Worm (Caenorhabditis elegans) whole organism, young adult: ENCODE data around the gene oig-8.
"Not testable (repeated sequence)": the region's sequence is repeated elsewhere in the genome, so short reads cannot be mapped to it uniquely, and the experiment has no call there.

ENCODE experiments used
- F33H1.4 ChIP-seq: fragments of 200-800 bp; sonication (Bioruptor generic); IDR thresholded peaks from 2 replicates; pipeline ENCODE4 v1.3.6; 2022; ENCODE audit warnings: missing genetic modification reagents, missing genetic modification characterization, missing compliant biosample characterization
- F49E8.2 ChIP-seq: sonication (generic microtip); optimal IDR thresholded peaks from 3 replicates; lab custom pipeline; 2017; ENCODE audit warnings: missing genetic modification characterization, mild to moderate bottlenecking, missing compliant biosample characterization, antibody characterized with exemption, moderate library complexity; ENCODE audit not compliant: insufficient read depth
- chd-7 ChIP-seq: sonication (generic microtip); optimal IDR thresholded peaks from 2 replicates; lab custom pipeline; 2016; ENCODE audit warnings: mild to moderate bottlenecking, missing genetic modification characterization, moderate library complexity, missing compliant biosample characterization
- hmg-1.2 ChIP-seq: fragments of 200-800 bp; sonication (Bioruptor generic); IDR thresholded peaks from 2 replicates; pipeline ENCODE4 v1.3.6; 2022; ENCODE audit warnings: missing genetic modification reagents, missing genetic modification characterization, missing compliant biosample characterization
- mxl-1 ChIP-seq: sonication (generic microtip); optimal IDR thresholded peaks from 2 replicates; lab custom pipeline; 2016; ENCODE audit warnings: missing genetic modification characterization, missing compliant biosample characterization
- pha-4 ChIP-seq: fragments of 150-350 bp; sonication (generic microtip); optimal IDR thresholded peaks from 2 replicates; lab custom pipeline; 2014; ENCODE audit warnings: missing biosample characterization, missing genetic modification reagents, missing genetic modification characterization
- sea-2 ChIP-seq: fragments of 200-800 bp; sonication (Bioruptor generic); IDR thresholded peaks from 2 replicates; pipeline ENCODE4 v1.3.6; 2022; ENCODE audit warnings: missing genetic modification characterization, missing compliant biosample characterization
- unc-62 ChIP-seq: fragments of 150-350 bp; optimal IDR thresholded peaks from 2 replicates; lab custom pipeline; 2014; ENCODE audit warnings: missing biosample characterization, missing genetic modification reagents, missing genetic modification characterization

ce11 chrII:6627182-6627581, 21.7 kb downstream of the oig-8 start, which contains the start of the genes F54H5.5 and F54H5.2:
- not testable (repeated sequence) for TF ChIP-seq chd-7 (tag; lab: Kevin White, UChicago); F49E8.2 (tag; lab: Kevin White, UChicago); F33H1.4 (GFP tag; lab: Robert Waterston, UW); sea-2 (GFP tag; lab: Robert Waterston, UW); mxl-1 (tag; lab: Kevin White, UChicago); hmg-1.2 (GFP tag; lab: Robert Waterston, UW); unc-62 (GFP tag; lab: Kevin White, UChicago); pha-4 (tag; lab: Kevin White, UChicago)
